Fruit fly (Drosophila melanogaster) whole organism, embryonic: ENCODE measurements around the gene Mur2B.

Experiments
- Aef1 ChIP-seq: fragments of 200-800 bp; sonication (Bioruptor generic); IDR thresholded peaks from 3 replicates; pipeline ENCODE4 v1.3.6; 2022; ENCODE audit warnings: missing biosample characterization, missing genetic modification characterization
- Atf-2 ChIP-seq: fragments of 200-800 bp; sonication (Bioruptor generic); optimal IDR thresholded peaks from 2 replicates; lab custom pipeline; 2016; ENCODE audit warnings: missing biosample characterization, missing genetic modification characterization
- B-H2 ChIP-seq: fragments of 200-800 bp; sonication (Bioruptor generic); optimal IDR thresholded peaks from 2 replicates; lab custom pipeline; 2018; ENCODE audit warnings: missing biosample characterization, mild to moderate bottlenecking, missing genetic modification characterization
- BEAF-32 ChIP-seq: fragments of 200-800 bp; sonication (Bioruptor generic); optimal IDR thresholded peaks from 3 replicates; lab custom pipeline; 2017; ENCODE audit warnings: missing biosample characterization, missing genetic modification characterization, mild to moderate bottlenecking, moderate library complexity, missing genetic modification reagents
- Bdp1 ChIP-seq: fragments of 200-800 bp; sonication (Bioruptor generic); optimal IDR thresholded peaks from 3 replicates; lab custom pipeline; 2016; ENCODE audit warnings: missing biosample characterization, missing genetic modification characterization
- CG10431 ChIP-seq: fragments of 200-800 bp; sonication (Bioruptor generic); optimal IDR thresholded peaks from 3 replicates; lab custom pipeline; 2018; ENCODE audit warnings: missing biosample characterization, mild to moderate bottlenecking, missing genetic modification characterization
- CG11504 ChIP-seq: fragments of 200-800 bp; sonication (Bioruptor generic); optimal IDR thresholded peaks from 3 replicates; lab custom pipeline; 2019; ENCODE audit warnings: missing biosample characterization, mild to moderate bottlenecking, missing genetic modification characterization, moderate library complexity
- CG11560 ChIP-seq: fragments of 200-800 bp; sonication (Bioruptor generic); IDR thresholded peaks from 3 replicates; pipeline ENCODE4 v1.3.6; 2022; ENCODE audit warnings: missing biosample characterization, missing genetic modification characterization
- CG11695 ChIP-seq: fragments of 200-800 bp; sonication (Bioruptor generic); IDR thresholded peaks from 3 replicates; pipeline ENCODE4 v1.3.6; 2022; ENCODE audit warnings: missing biosample characterization, missing genetic modification characterization
- CG11696 ChIP-seq: fragments of 200-800 bp; sonication (Bioruptor generic); IDR thresholded peaks from 2 replicates; pipeline ENCODE4 v1.3.6; 2022; ENCODE audit warnings: missing biosample characterization, missing genetic modification characterization
- CG12299 ChIP-seq: fragments of 200-800 bp; sonication (Bioruptor generic); optimal IDR thresholded peaks from 2 replicates; lab custom pipeline; 2018; ENCODE audit warnings: missing biosample characterization, mild to moderate bottlenecking, missing genetic modification characterization
- CG12659 ChIP-seq: fragments of 200-800 bp; sonication (Bioruptor generic); optimal IDR thresholded peaks from 3 replicates; lab custom pipeline; 2017; ENCODE audit warnings: mild to moderate bottlenecking, missing biosample characterization, missing genetic modification reagents, missing genetic modification characterization
- CG13287 ChIP-seq: fragments of 200-800 bp; sonication (Bioruptor generic); IDR thresholded peaks from 2 replicates; pipeline ENCODE4 v1.3.6; 2022; ENCODE audit warnings: missing biosample characterization, missing genetic modification characterization; ENCODE audit not compliant: partially characterized antibody
- CG16813 ChIP-seq: fragments of 200-800 bp; sonication (Bioruptor generic); IDR thresholded peaks from 3 replicates; pipeline ENCODE4 v1.3.6; 2022; ENCODE audit warnings: missing biosample characterization, missing genetic modification characterization; ENCODE audit not compliant: partially characterized antibody
- CG17912 ChIP-seq: fragments of 200-800 bp; sonication (Bioruptor generic); optimal IDR thresholded peaks from 2 replicates; lab custom pipeline; 2018; ENCODE audit warnings: missing biosample characterization, mild to moderate bottlenecking, missing genetic modification characterization
- CG18764 ChIP-seq: fragments of 200-800 bp; sonication (Bioruptor generic); optimal IDR thresholded peaks from 3 replicates; lab custom pipeline; 2016; ENCODE audit warnings: missing biosample characterization, missing genetic modification characterization
- CG2889 ChIP-seq: fragments of 200-800 bp; sonication (Bioruptor generic); IDR thresholded peaks from 3 replicates; pipeline ENCODE4 v1.3.6; 2022; ENCODE audit warnings: missing biosample characterization, missing genetic modification characterization
- CG30403 ChIP-seq: fragments of 200-800 bp; sonication (Bioruptor generic); optimal IDR thresholded peaks from 3 replicates; lab custom pipeline; 2016; ENCODE audit warnings: missing biosample characterization, missing genetic modification characterization
- CG34422 ChIP-seq: fragments of 200-800 bp; sonication (Bioruptor generic); IDR thresholded peaks from 3 replicates; pipeline ENCODE4 v1.3.6; 2022; ENCODE audit warnings: missing biosample characterization, missing genetic modification characterization
- CG4282 ChIP-seq: fragments of 200-800 bp; sonication (Bioruptor generic); optimal IDR thresholded peaks from 2 replicates; lab custom pipeline; 2016; ENCODE audit warnings: missing biosample characterization, missing genetic modification characterization
- CG5245 ChIP-seq: fragments of 200-800 bp; sonication (Bioruptor generic); optimal IDR thresholded peaks from 3 replicates; lab custom pipeline; 2016; ENCODE audit warnings: missing biosample characterization, missing genetic modification characterization
- CG7839 ChIP-seq: fragments of 200-800 bp; sonication (Bioruptor generic); optimal IDR thresholded peaks from 3 replicates; lab custom pipeline; 2018; ENCODE audit warnings: missing biosample characterization, mild to moderate bottlenecking, missing genetic modification characterization, moderate library complexity
- CG9876 ChIP-seq: fragments of 200-800 bp; sonication (Bioruptor generic); optimal IDR thresholded peaks from 2 replicates; lab custom pipeline; 2016; ENCODE audit warnings: missing biosample characterization, missing genetic modification characterization
- D19A ChIP-seq: fragments of 200-800 bp; optimal IDR thresholded peaks from 3 replicates; lab custom pipeline; 2019; ENCODE audit warnings: missing biosample characterization, mild to moderate bottlenecking, missing genetic modification characterization, moderate library complexity
- Drgx ChIP-seq: fragments of 200-800 bp; sonication (Bioruptor generic); IDR thresholded peaks from 2 replicates; pipeline ENCODE4 v1.3.6; 2022; ENCODE audit warnings: missing biosample characterization, missing genetic modification characterization
- HLH3B ChIP-seq: fragments of 200-800 bp; sonication (Bioruptor generic); IDR thresholded peaks from 2 replicates; pipeline ENCODE4 v1.3.6; 2022; ENCODE audit warnings: missing biosample characterization, missing genetic modification characterization
- Nf-YA ChIP-seq: fragments of 200-800 bp; sonication (Bioruptor generic); IDR thresholded peaks from 2 replicates; pipeline ENCODE4 v1.3.6; 2022; ENCODE audit warnings: missing biosample characterization, missing genetic modification characterization
- Nf-YB ChIP-seq: fragments of 200-800 bp; sonication (Bioruptor generic); optimal IDR thresholded peaks from 3 replicates; lab custom pipeline; 2019; ENCODE audit warnings: missing biosample characterization, mild to moderate bottlenecking, missing genetic modification characterization, moderate library complexity
- Scr ChIP-seq: fragments of 200-800 bp; sonication (Bioruptor generic); IDR thresholded peaks from 2 replicates; pipeline ENCODE4 v1.3.6; 2022; ENCODE audit warnings: missing biosample characterization, missing genetic modification characterization; ENCODE audit not compliant: partially characterized antibody
- Sin3A ChIP-seq: fragments of >200 bp; optimal IDR thresholded peaks from 2 replicates; lab custom pipeline; 2018
- Sry-δ ChIP-seq: fragments of 200-800 bp; sonication (Bioruptor generic); optimal IDR thresholded peaks from 2 replicates; lab custom pipeline; 2016; ENCODE audit warnings: missing biosample characterization, missing genetic modification characterization
- Stat92E ChIP-seq, 3 experiments: fragments of >200 bp in 2 of 3; fragments of 200-800 bp in 1 of 3; sonication (Bioruptor generic) in 1 of 3; optimal IDR thresholded peaks; 2 replicates each; lab custom pipeline; 2017 to 2019; ENCODE audit warnings: missing biosample characterization in 3 of 3, missing genetic modification characterization in 3 of 3, mild to moderate bottlenecking in 1 of 3, moderate library complexity in 1 of 3
- Tbp ChIP-seq: fragments of >200 bp; optimal IDR thresholded peaks from 2 replicates; lab custom pipeline; 2018; ENCODE audit warnings: missing biosample characterization, missing genetic modification characterization
- Trl ChIP-seq, 3 experiments: fragments of >200 bp in 2 of 3; fragments of 200-800 bp in 1 of 3; sonication (Bioruptor generic) in 1 of 3; optimal IDR thresholded peaks; 2 replicates in 1 of 3; 3 replicates in 2 of 3; lab custom pipeline; 2016 to 2017; ENCODE audit warnings: missing biosample characterization in 1 of 3, missing genetic modification characterization in 1 of 3
- chinmo ChIP-seq: fragments of 200-800 bp; sonication (Bioruptor generic); IDR thresholded peaks from 4 replicates; pipeline ENCODE4 v1.3.6; 2022; ENCODE audit warnings: missing biosample characterization, missing genetic modification characterization; ENCODE audit not compliant: partially characterized antibody
- corto ChIP-seq: fragments of 200-800 bp; sonication (Bioruptor generic); optimal IDR thresholded peaks from 2 replicates; lab custom pipeline; 2016; ENCODE audit warnings: missing biosample characterization, mild to moderate bottlenecking, missing genetic modification characterization, moderate library complexity
- emc ChIP-seq: fragments of 200-800 bp; sonication (Bioruptor generic); optimal IDR thresholded peaks from 2 replicates; lab custom pipeline; 2016; ENCODE audit warnings: missing biosample characterization, missing genetic modification characterization
- grau ChIP-seq: fragments of 200-800 bp; optimal IDR thresholded peaks from 3 replicates; lab custom pipeline; 2019; ENCODE audit warnings: missing biosample characterization, mild to moderate bottlenecking, missing genetic modification characterization, moderate library complexity
- h ChIP-seq: fragments of >200 bp; optimal IDR thresholded peaks from 2 replicates; lab custom pipeline; 2017
- insv ChIP-seq, 2 experiments: fragments of 200-800 bp; sonication (Bioruptor generic); optimal IDR thresholded peaks; 3 replicates each; lab custom pipeline; 2016 to 2018; ENCODE audit warnings: missing biosample characterization in 2 of 2, missing genetic modification characterization in 2 of 2
- mirr ChIP-seq: fragments of 200-800 bp; sonication (Bioruptor generic); optimal IDR thresholded peaks from 3 replicates; lab custom pipeline; 2018; ENCODE audit warnings: missing biosample characterization, mild to moderate bottlenecking, missing genetic modification characterization
- mld ChIP-seq: fragments of 200-800 bp; sonication (Bioruptor generic); IDR thresholded peaks from 3 replicates; pipeline ENCODE4 v1.3.6; 2022; ENCODE audit warnings: missing biosample characterization, missing genetic modification characterization; ENCODE audit not compliant: partially characterized antibody
- nmo ChIP-seq: fragments of 200-800 bp; sonication (Bioruptor generic); optimal IDR thresholded peaks from 2 replicates; lab custom pipeline; 2018; ENCODE audit warnings: missing biosample characterization, mild to moderate bottlenecking, missing genetic modification characterization, moderate library complexity
- repo ChIP-seq: fragments of 200-800 bp; sonication (Bioruptor generic); optimal IDR thresholded peaks from 2 replicates; lab custom pipeline; 2016; ENCODE audit warnings: missing biosample characterization, missing genetic modification characterization
- slou ChIP-seq: fragments of 200-800 bp; sonication (Bioruptor generic); optimal IDR thresholded peaks from 3 replicates; lab custom pipeline; 2016; ENCODE audit warnings: missing biosample characterization, missing genetic modification characterization
- sna ChIP-seq: fragments of 200-800 bp; sonication (Bioruptor generic); IDR thresholded peaks from 2 replicates; pipeline ENCODE4 v1.3.6; 2022; ENCODE audit warnings: missing biosample characterization, missing genetic modification characterization; ENCODE audit not compliant: partially characterized antibody
- sob ChIP-seq: fragments of 200-800 bp; sonication (Bioruptor generic); IDR thresholded peaks from 2 replicates; pipeline ENCODE4 v1.3.6; 2022; ENCODE audit warnings: missing biosample characterization, missing genetic modification characterization
- stc ChIP-seq: fragments of 200-800 bp; sonication (Bioruptor generic); IDR thresholded peaks from 2 replicates; pipeline ENCODE4 v1.3.6; 2022; ENCODE audit warnings: missing biosample characterization, missing genetic modification characterization
- tll ChIP-seq, 2 experiments: fragments of 200-800 bp in 1 of 2; fragments of >200 bp in 1 of 2; sonication (Bioruptor generic) in 1 of 2; optimal IDR thresholded peaks; 2 replicates each; lab custom pipeline; 2017 to 2019; ENCODE audit warnings: missing biosample characterization in 2 of 2, missing genetic modification characterization in 2 of 2, mild to moderate bottlenecking in 1 of 2, moderate library complexity in 1 of 2
- trh ChIP-seq: fragments of 200-800 bp; sonication (Bioruptor generic); optimal IDR thresholded peaks from 2 replicates; lab custom pipeline; 2016; ENCODE audit warnings: missing biosample characterization, missing genetic modification characterization
- z ChIP-seq: fragments of 200-800 bp; sonication (Bioruptor generic); IDR thresholded peaks from 3 replicates; pipeline ENCODE4 v1.3.6; 2022; ENCODE audit warnings: missing biosample characterization, missing genetic modification characterization

The Mur2B gene

dm6 chrX:1517618-1518017, 151.0 kb downstream of the Mur2B start (continued):
- TF ChIP-seq Sin3A (no peak), CG18764 (GFP tag; lab: Kevin White, UChicago) (no peak), grau (tag; lab: Kevin White, UChicago) (peak; percentile 49), repo (GFP tag; lab: Kevin White, UChicago) (peak; percentile 29), HLH3B (GFP tag; lab: Robert Waterston, UW) (no peak), CG30403 (GFP tag; lab: Kevin White, UChicago) (peak; percentile 56), CG4282 (GFP tag; lab: Kevin White, UChicago) (peak; percentile 3), trh (GFP tag; lab: Kevin White, UChicago) (no peak), Bdp1 (no peak), CG34422 (no peak), CG2889 (GFP tag; lab: Robert Waterston, UW) (no peak), Aef1 (no peak), Scr (peak; percentile 93), Nf-YA (GFP tag; lab: Robert Waterston, UW) (peak; percentile 28; the same call in 1 of the 2 replicates), Tbp (GFP tag; lab: Kevin White, UChicago) (no peak), Trl (optimal IDR thresholded peaks at IDR 0.05; lab: Kevin White, UChicago) (no peak), Trl (GFP tag; optimal IDR thresholded peaks at IDR 0.05; lab: Kevin White, UChicago) (peak; percentile 29), Atf-2 (peak; percentile 5), Drgx (no peak), insv (GFP tag; optimal IDR thresholded peaks at IDR 0.05; lab: Kevin White, UChicago) (peak in 1 of 2 experiments; percentile 77), CG10431 (GFP tag; lab: Kevin White, UChicago) (peak; percentile 40), CG12299 (tag; lab: Kevin White, UChicago) (peak; percentile 12), h (lab: Kevin White, UChicago) (no peak), CG13287 (peak; percentile 94), B-H2 (GFP tag; lab: Kevin White, UChicago) (peak; percentile 44), corto (GFP tag; lab: Kevin White, UChicago) (no peak), chinmo (peak; percentile 92), D19A (tag; lab: Kevin White, UChicago) (peak; percentile 5), CG11560 (tag; lab: Robert Waterston, UW) (no peak), Sry-δ (GFP tag; lab: Kevin White, UChicago) (peak; percentile 86), mld (peak; percentile 89), CG9876 (GFP tag; lab: Kevin White, UChicago) (no peak), CG7839 (peak; percentile 24), stc (0 out of 2 replicates have a peak, but pooled peaks have one; percentile 7), nmo (GFP tag; lab: Kevin White, UChicago) (no peak), CG5245 (GFP tag; lab: Kevin White, UChicago) (no peak), slou (GFP tag; lab: Kevin White, UChicago) (no peak), tll (GFP tag; optimal IDR thresholded peaks at IDR 0.05; lab: Kevin White, UChicago) (no peak), CG17912 (GFP tag; lab: Kevin White, UChicago) (no peak), emc (GFP tag; lab: Kevin White, UChicago) (no peak), sna (GFP tag; lab: Robert Waterston, UW) (peak; percentile 96), CG12659 (peak; percentile 43), mirr (GFP tag; lab: Kevin White, UChicago) (peak; percentile 29), sob (GFP tag; lab: Robert Waterston, UW) (peak; percentile 75), CG16813 (peak; percentile 90), Stat92E (GFP tag; optimal IDR thresholded peaks at IDR 0.05; lab: Kevin White, UChicago) (peak in 1 of 3 experiments; percentile 60), CG11504 (tag; lab: Kevin White, UChicago) (peak; percentile 26), z (GFP tag; lab: Robert Waterston, UW) (no peak), BEAF-32 (GFP tag; lab: Kevin White, UChicago) (peak; percentile 85), Nf-YB (peak; percentile 97), CG11695 (GFP tag; lab: Robert Waterston, UW) (0 out of 3 replicates have a peak, but pooled peaks have one; percentile 15), CG11696 (no peak)
